Fruit fly (Drosophila melanogaster) whole organism, embryonic: ENCODE results near the gene erm.

Experiments used
- B-H2 ChIP-seq: fragments of 200-800 bp; sonication (Bioruptor generic); optimal IDR thresholded peaks from 2 replicates; lab custom pipeline; 2018; ENCODE audit warnings: missing biosample characterization, mild to moderate bottlenecking, missing genetic modification characterization
- BEAF-32 ChIP-seq: fragments of 200-800 bp; sonication (Bioruptor generic); optimal IDR thresholded peaks from 3 replicates; lab custom pipeline; 2017; ENCODE audit warnings: missing biosample characterization, missing genetic modification characterization, mild to moderate bottlenecking, moderate library complexity, missing genetic modification reagents
- CG10267 ChIP-seq: fragments of 200-800 bp; sonication (Bioruptor generic); optimal IDR thresholded peaks from 2 replicates; lab custom pipeline; 2018; ENCODE audit warnings: missing biosample characterization, mild to moderate bottlenecking, missing genetic modification characterization, moderate library complexity
- CG12299 ChIP-seq: fragments of 200-800 bp; sonication (Bioruptor generic); optimal IDR thresholded peaks from 2 replicates; lab custom pipeline; 2018; ENCODE audit warnings: missing biosample characterization, mild to moderate bottlenecking, missing genetic modification characterization
- CG12942 ChIP-seq: fragments of 200-800 bp; sonication (Bioruptor generic); optimal IDR thresholded peaks from 3 replicates; lab custom pipeline; 2016; ENCODE audit warnings: missing biosample characterization, missing genetic modification characterization
- CG15601 ChIP-seq: fragments of 200-800 bp; sonication (Bioruptor generic); optimal IDR thresholded peaks from 3 replicates; lab custom pipeline; 2019; ENCODE audit warnings: missing biosample characterization, mild to moderate bottlenecking, missing genetic modification characterization, moderate library complexity
- CG15696 ChIP-seq: fragments of 200-800 bp; sonication (Bioruptor generic); optimal IDR thresholded peaks from 2 replicates; lab custom pipeline; 2019; ENCODE audit warnings: missing biosample characterization, mild to moderate bottlenecking, missing genetic modification characterization, moderate library complexity
- CG1602 ChIP-seq: fragments of 200-800 bp; sonication (Bioruptor generic); optimal IDR thresholded peaks from 3 replicates; lab custom pipeline; 2016; ENCODE audit warnings: missing biosample characterization, missing genetic modification characterization
- CG1792 ChIP-seq: fragments of 200-800 bp; sonication (Bioruptor generic); optimal IDR thresholded peaks from 2 replicates; lab custom pipeline; 2016; ENCODE audit warnings: missing biosample characterization, missing genetic modification characterization
- CG32767 ChIP-seq: fragments of 200-800 bp; sonication (Bioruptor generic); IDR thresholded peaks from 2 replicates; pipeline ENCODE4 v1.3.6; 2022; ENCODE audit warnings: missing biosample characterization, missing genetic modification characterization
- CG33557 ChIP-seq: fragments of 200-800 bp; sonication (Bioruptor generic); optimal IDR thresholded peaks from 2 replicates; lab custom pipeline; 2019; ENCODE audit warnings: missing biosample characterization, mild to moderate bottlenecking, missing genetic modification characterization, moderate library complexity
- CG7271 ChIP-seq: fragments of 200-800 bp; sonication (Bioruptor generic); optimal IDR thresholded peaks from 2 replicates; lab custom pipeline; 2018; ENCODE audit warnings: missing biosample characterization, mild to moderate bottlenecking, missing genetic modification characterization, moderate library complexity
- CG7839 ChIP-seq: fragments of 200-800 bp; sonication (Bioruptor generic); optimal IDR thresholded peaks from 3 replicates; lab custom pipeline; 2018; ENCODE audit warnings: missing biosample characterization, mild to moderate bottlenecking, missing genetic modification characterization, moderate library complexity
- CG8281 ChIP-seq: fragments of 200-800 bp; sonication (Bioruptor generic); optimal IDR thresholded peaks from 2 replicates; lab custom pipeline; 2018; ENCODE audit warnings: missing biosample characterization, mild to moderate bottlenecking, missing genetic modification characterization, moderate library complexity
- CG8924 ChIP-seq: fragments of 200-800 bp; optimal IDR thresholded peaks from 3 replicates; lab custom pipeline; 2019; ENCODE audit warnings: missing biosample characterization, mild to moderate bottlenecking, missing genetic modification characterization, moderate library complexity
- CG9215 ChIP-seq: fragments of 200-800 bp; sonication (Bioruptor generic); IDR thresholded peaks from 2 replicates; pipeline ENCODE4 v1.3.6; 2022; ENCODE audit warnings: missing biosample characterization, missing genetic modification characterization
- D19B ChIP-seq: fragments of 200-800 bp; sonication (Bioruptor generic); optimal IDR thresholded peaks from 2 replicates; lab custom pipeline; 2017; ENCODE audit warnings: missing biosample characterization, mild to moderate bottlenecking, missing genetic modification characterization
- Deaf1 ChIP-seq: fragments of 200-800 bp; optimal IDR thresholded peaks from 3 replicates; lab custom pipeline; 2019; ENCODE audit warnings: missing biosample characterization, mild to moderate bottlenecking, missing genetic modification characterization, moderate library complexity
- Dfd ChIP-seq, 2 experiments: fragments of >200 bp; optimal IDR thresholded peaks; 2 replicates each; lab custom pipeline; 2017; ENCODE audit warnings: missing biosample characterization in 2 of 2, missing genetic modification characterization in 2 of 2
- E2f2 ChIP-seq: fragments of 200-800 bp; sonication (Bioruptor generic); IDR thresholded peaks from 2 replicates; pipeline ENCODE4 v1.3.6; 2022; ENCODE audit warnings: missing biosample characterization, missing genetic modification characterization
- Eip74EF ChIP-seq, 2 experiments: fragments of 200-800 bp in 1 of 2; fragments of >200 bp in 1 of 2; sonication (Bioruptor generic) in 1 of 2; optimal IDR thresholded peaks; 2 replicates each; lab custom pipeline; 2017 to 2019; ENCODE audit warnings: missing biosample characterization in 2 of 2, missing genetic modification characterization in 2 of 2, mild to moderate bottlenecking in 1 of 2, moderate library complexity in 1 of 2
- HLH4C ChIP-seq: fragments of 200-800 bp; sonication (Bioruptor generic); IDR thresholded peaks from 3 replicates; pipeline ENCODE4 v1.3.6; 2022; ENCODE audit warnings: missing biosample characterization, missing genetic modification characterization; ENCODE audit not compliant: partially characterized antibody
- HmgD ChIP-seq: fragments of 200-800 bp; sonication (Bioruptor generic); optimal IDR thresholded peaks from 3 replicates; lab custom pipeline; 2016; ENCODE audit warnings: missing biosample characterization, missing genetic modification characterization
- Hr39 ChIP-seq: fragments of >200 bp; optimal IDR thresholded peaks from 2 replicates; lab custom pipeline; 2017
- MTF-1 ChIP-seq: fragments of 200-800 bp; sonication (Bioruptor generic); optimal IDR thresholded peaks from 2 replicates; lab custom pipeline; 2018; ENCODE audit warnings: missing biosample characterization, mild to moderate bottlenecking, missing genetic modification characterization, borderline replicate concordance
- Mrtf ChIP-seq: fragments of 200-800 bp; sonication (Bioruptor generic); IDR thresholded peaks from 3 replicates; pipeline ENCODE4 v1.3.6; 2022; ENCODE audit warnings: missing biosample characterization, missing genetic modification characterization
- Stat92E ChIP-seq, 3 experiments: fragments of >200 bp in 2 of 3; fragments of 200-800 bp in 1 of 3; sonication (Bioruptor generic) in 1 of 3; optimal IDR thresholded peaks; 2 replicates each; lab custom pipeline; 2017 to 2019; ENCODE audit warnings: missing biosample characterization in 3 of 3, missing genetic modification characterization in 3 of 3, mild to moderate bottlenecking in 1 of 3, moderate library complexity in 1 of 3
- ap ChIP-seq: fragments of 200-800 bp; sonication (Bioruptor generic); IDR thresholded peaks from 2 replicates; pipeline ENCODE4 v1.3.6; 2022; ENCODE audit warnings: missing biosample characterization, missing genetic modification characterization
- cato ChIP-seq: fragments of 200-800 bp; sonication (Bioruptor generic); optimal IDR thresholded peaks from 2 replicates; lab custom pipeline; 2016; ENCODE audit warnings: missing biosample characterization, missing genetic modification characterization, borderline replicate concordance
- caup ChIP-seq: fragments of 200-800 bp; sonication (Bioruptor generic); optimal IDR thresholded peaks from 3 replicates; lab custom pipeline; 2017; ENCODE audit warnings: missing biosample characterization, mild to moderate bottlenecking, missing genetic modification characterization, moderate library complexity; ENCODE audit not compliant: severe bottlenecking
- cg ChIP-seq: fragments of 200-800 bp; sonication (Bioruptor generic); optimal IDR thresholded peaks from 3 replicates; lab custom pipeline; 2019; ENCODE audit warnings: missing biosample characterization, mild to moderate bottlenecking, missing genetic modification characterization, moderate library complexity
- chn ChIP-seq: fragments of 200-800 bp; sonication (Bioruptor generic); optimal IDR thresholded peaks from 2 replicates; lab custom pipeline; 2016; ENCODE audit warnings: missing biosample characterization, missing genetic modification characterization
- cwo ChIP-seq: fragments of 200-800 bp; sonication (Bioruptor generic); optimal IDR thresholded peaks from 3 replicates; lab custom pipeline; 2017; ENCODE audit warnings: missing biosample characterization, missing genetic modification characterization, mild to moderate bottlenecking, moderate library complexity, missing genetic modification reagents
- dati ChIP-seq: fragments of 200-800 bp; sonication (Bioruptor generic); IDR thresholded peaks from 2 replicates; pipeline ENCODE4 v1.3.6; 2022; ENCODE audit warnings: missing biosample characterization, missing genetic modification characterization
- dysf ChIP-seq: fragments of 200-800 bp; sonication (Bioruptor generic); IDR thresholded peaks from 3 replicates; pipeline ENCODE4 v1.3.6; 2022; ENCODE audit warnings: missing biosample characterization, missing genetic modification characterization
- exex ChIP-seq: fragments of 200-800 bp; sonication (Bioruptor generic); optimal IDR thresholded peaks from 4 replicates; lab custom pipeline; 2018; ENCODE audit warnings: missing biosample characterization, mild to moderate bottlenecking, missing genetic modification characterization, moderate library complexity
- ftz-f1 ChIP-seq: fragments of 200-800 bp; sonication (Bioruptor generic); optimal IDR thresholded peaks from 2 replicates; lab custom pipeline; 2016; ENCODE audit warnings: missing biosample characterization, missing genetic modification characterization
- inv ChIP-seq: fragments of 200-800 bp; sonication (Bioruptor generic); IDR thresholded peaks from 2 replicates; pipeline ENCODE4 v1.3.6; 2022; ENCODE audit warnings: missing biosample characterization, missing genetic modification characterization; ENCODE audit not compliant: partially characterized antibody
- nau ChIP-seq: fragments of 200-800 bp; sonication (Bioruptor generic); optimal IDR thresholded peaks from 3 replicates; lab custom pipeline; 2017; ENCODE audit warnings: missing biosample characterization, mild to moderate bottlenecking, missing genetic modification characterization, missing genetic modification reagents
- onecut ChIP-seq: fragments of 200-800 bp; sonication (Bioruptor generic); IDR thresholded peaks from 2 replicates; pipeline ENCODE4 v1.3.6; 2022; ENCODE audit warnings: missing biosample characterization, missing genetic modification characterization
- pan ChIP-seq, 4 experiments: fragments of >200 bp in 3 of 4; fragments of 200-800 bp in 1 of 4; sonication (Bioruptor generic) in 1 of 4; optimal IDR thresholded peaks in 3 of 4; IDR thresholded peaks in 1 of 4; 2 replicates each; pipeline versions ENCODE4 v1.3.6 to Lab custom; 2017 to 2022; ENCODE audit warnings: missing biosample characterization in 2 of 4, missing genetic modification characterization in 2 of 4, mixed read lengths in 1 of 4
- pb ChIP-seq: fragments of 200-800 bp; sonication (Bioruptor generic); optimal IDR thresholded peaks from 3 replicates; lab custom pipeline; 2016; ENCODE audit warnings: missing biosample characterization, missing genetic modification characterization
- psq ChIP-seq: fragments of 200-800 bp; sonication (Bioruptor generic); optimal IDR thresholded peaks from 2 replicates; lab custom pipeline; 2017; ENCODE audit warnings: missing biosample characterization, missing genetic modification characterization
- tio ChIP-seq: fragments of 200-800 bp; sonication (Bioruptor generic); optimal IDR thresholded peaks from 2 replicates; lab custom pipeline; 2017; ENCODE audit warnings: missing biosample characterization, missing genetic modification characterization, inconsistent platforms
- toy ChIP-seq: fragments of 200-800 bp; sonication (Bioruptor generic); IDR thresholded peaks from 2 replicates; pipeline ENCODE4 v1.3.6; 2022; ENCODE audit warnings: missing biosample characterization, missing genetic modification characterization
- ttk ChIP-seq: fragments of 200-800 bp; sonication (Bioruptor generic); IDR thresholded peaks from 2 replicates; pipeline ENCODE4 v2.1.2; 2022; ENCODE audit warnings: missing biosample characterization, missing genetic modification characterization
- vvl ChIP-seq: fragments of 200-800 bp; sonication (Bioruptor generic); IDR thresholded peaks from 2 replicates; pipeline ENCODE4 v1.3.6; 2022; ENCODE audit warnings: missing biosample characterization, missing genetic modification characterization

erm gene

dm6 chr2L:1986343-1987280, 16.4 kb upstream of the erm start (continued):
- no peak for TF ChIP-seq Eip74EF (GFP tag; optimal IDR thresholded peaks at IDR 0.05; lab: Kevin White, UChicago)
- TF ChIP-seq ap, result no peak
- no peak for TF ChIP-seq Hr39 (lab: Kevin White, UChicago)
- no peak for TF ChIP-seq HLH4C (GFP tag; lab: Robert Waterston, UW)
- peak; percentile 25 for TF ChIP-seq Deaf1
- TF ChIP-seq ftz-f1, result peak; percentile 74
- TF ChIP-seq CG8924, result peak; percentile 38
- TF ChIP-seq CG33557 (GFP tag; lab: Kevin White, UChicago), result no peak
- no peak for TF ChIP-seq CG12299 (tag; lab: Kevin White, UChicago)
- TF ChIP-seq caup (GFP tag; lab: Kevin White, UChicago), result peak; percentile 67
- TF ChIP-seq tio, result no peak
- no peak for TF ChIP-seq CG12942 (GFP tag; lab: Kevin White, UChicago)
- no peak for TF ChIP-seq Dfd (GFP tag; optimal IDR thresholded peaks at IDR 0.05; lab: Kevin White, UChicago)
- TF ChIP-seq E2f2, result peak; percentile 20; the same call in 1 of the 2 replicates
- no peak; the same call in 1 of the 2 replicates for TF ChIP-seq vvl (GFP tag; lab: Robert Waterston, UW)
- TF ChIP-seq MTF-1 (GFP tag; lab: Kevin White, UChicago), result no peak
- no peak for TF ChIP-seq dati (GFP tag; lab: Robert Waterston, UW)
- no peak for TF ChIP-seq cg
- no peak for TF ChIP-seq CG15601 (tag; lab: Kevin White, UChicago)
- peak; percentile 4 for TF ChIP-seq CG10267
- no peak for TF ChIP-seq onecut (GFP tag; lab: Robert Waterston, UW)
- peak; percentile 56; the same call in 1 of the 2 replicates for TF ChIP-seq CG9215 (GFP tag; lab: Robert Waterston, UW)
- TF ChIP-seq D19B, result peak; percentile 53
- peak; percentile 9 for TF ChIP-seq CG8281 (tag; lab: Kevin White, UChicago)
- no peak for TF ChIP-seq nau (GFP tag; lab: Kevin White, UChicago)
- TF ChIP-seq HmgD (GFP tag; lab: Kevin White, UChicago), result no peak
- no peak for TF ChIP-seq CG32767
- peak; percentile 36 for TF ChIP-seq pb
- TF ChIP-seq toy (GFP tag; lab: Robert Waterston, UW), result no peak
- peak; percentile 60 for TF ChIP-seq CG7839
- no peak for TF ChIP-seq CG7271 (tag; lab: Kevin White, UChicago)
- peak; percentile 33 for TF ChIP-seq B-H2 (GFP tag; lab: Kevin White, UChicago)
- TF ChIP-seq cato (GFP tag; lab: Kevin White, UChicago), result no peak
- no peak for TF ChIP-seq inv (GFP tag; lab: Robert Waterston, UW)
- TF ChIP-seq cwo (GFP tag; lab: Kevin White, UChicago), result peak; percentile 95
- peak; percentile 21 for TF ChIP-seq CG1792
- no peak for TF ChIP-seq CG15696 (tag; lab: Kevin White, UChicago)
- 0 out of 2 replicates have a peak, but pooled peaks have one; percentile 24 for TF ChIP-seq ttk (GFP tag; lab: Robert Waterston, UW)
- TF ChIP-seq BEAF-32 (GFP tag; lab: Kevin White, UChicago), result no peak
- no peak for TF ChIP-seq CG1602 (GFP tag; lab: Kevin White, UChicago)
- no peak for TF ChIP-seq Stat92E (GFP tag; optimal IDR thresholded peaks at IDR 0.05; lab: Kevin White, UChicago)
- TF ChIP-seq Mrtf, result no peak
- no peak for TF ChIP-seq chn
- TF ChIP-seq pan (optimal IDR thresholded peaks at IDR 0.05; lab: Kevin White, UChicago), result no peak
- TF ChIP-seq pan (GFP tag; optimal IDR thresholded peaks at IDR 0.05 in 1 of 2, IDR thresholded peaks at IDR 0.05 in 1 of 2), result peak in 1 of 2 experiments; percentile 65
- no peak for TF ChIP-seq psq (GFP tag; lab: Kevin White, UChicago)
- peak; percentile 99 for TF ChIP-seq exex (tag; lab: Kevin White, UChicago)
- TF ChIP-seq dysf (GFP tag; lab: Robert Waterston, UW), result peak; percentile 58; the same call in 2 of the 3 replicates
